Worm (Caenorhabditis elegans) whole organism, dauer: Measurements from ENCODE around the gene lips-12.

ENCODE experiments used
- unc-62 ChIP-seq: sonication (generic microtip); optimal IDR thresholded peaks from 2 replicates; lab custom pipeline; 2017; ENCODE audit warnings: missing biosample characterization, missing genetic modification reagents, missing genetic modification characterization

The lips-12 gene

ce11 chrII:1090743-1091142, 23.3 kb downstream of the lips-12 start:
- no peak for TF ChIP-seq unc-62

ce11 chrII:1088527-1089230, 25.4 kb downstream of the lips-12 start:
- no peak for TF ChIP-seq unc-62

ce11 chrII:1086479-1086878, 27.6 kb downstream of the lips-12 start:
- TF ChIP-seq unc-62 = no peak

- no peak for TF ChIP-seq unc-62
These were observed 28.5 kb downstream of the lips-12 start for ce11 chrII:1085546-1085945.

ce11 chrII:1084899-1085298, 29.1 kb downstream of the lips-12 start:
- TF ChIP-seq unc-62 = no peak

- TF ChIP-seq unc-62 = no peak
These were observed 31.2 kb downstream of the lips-12 start, which contains the start of gene K02E7.1 for ce11 chrII:1082859-1083258. TSS of gene K02E7.1 (plus strand) at chrII:1083159.

- no peak for TF ChIP-seq unc-62
These were observed 38.6 kb downstream of the lips-12 start, which contains the start of gene K02E7.11 for ce11 chrII:1075424-1075823. TSS of gene K02E7.11 (minus strand) at chrII:1075524.

DNA sequence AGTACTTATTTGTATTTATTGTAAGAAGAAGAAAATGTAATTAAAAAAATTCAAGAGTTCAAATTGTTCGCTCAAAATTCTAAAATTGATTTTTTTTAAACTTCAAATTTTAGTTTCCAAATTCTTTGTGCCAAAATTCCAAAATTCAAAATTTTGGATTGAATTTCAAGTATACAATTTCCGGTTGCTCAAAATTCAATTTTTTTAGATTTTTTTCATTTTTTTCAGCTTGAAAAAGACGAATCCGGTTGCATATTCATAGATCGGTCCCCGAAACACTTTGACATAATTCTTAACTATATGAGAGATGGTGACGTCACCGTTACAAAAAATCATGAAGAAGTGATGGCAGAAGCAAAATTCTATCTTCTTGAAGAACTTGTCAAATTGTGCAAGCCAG, 41.9 kb downstream of the lips-12 start, which contains the start of gene K02E7.4:
Gene K02E7.4, plus strand, starts transcription at position 301 of the 400 bp plus-strand sequence.
- TF ChIP-seq unc-62 = no peak

- TF ChIP-seq unc-62 = no peak
These were observed 42.6 kb downstream of the lips-12 start for ce11 chrII:1071432-1071831.

DNA sequence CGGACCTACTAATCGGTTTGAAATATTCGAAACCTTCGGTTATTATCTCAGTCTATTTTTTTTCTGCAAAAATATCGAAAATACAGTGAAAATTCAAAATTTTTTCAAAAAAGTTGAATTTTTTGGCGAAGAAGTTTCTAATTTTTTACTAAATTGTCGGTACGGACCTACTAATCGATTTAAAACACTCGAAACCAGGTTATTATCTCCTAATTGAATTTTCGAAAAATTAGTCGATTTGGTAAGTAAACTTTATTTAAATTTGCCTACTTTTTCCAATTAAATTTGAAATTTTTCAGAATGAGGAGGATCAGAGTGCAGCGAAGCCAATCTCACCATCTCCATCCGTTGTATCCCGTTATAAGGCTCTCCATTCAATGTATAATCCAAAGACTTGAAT, 43.2 kb downstream of the lips-12 start, which contains the start of gene K02E7.12:
Gene K02E7.12, plus strand, starts transcription at position 301 of the 400 bp plus-strand sequence.
- TF ChIP-seq unc-62 = no peak

ce11 chrII:1066907-1067306, 47.1 kb downstream of the lips-12 start, which contains the start of gene K02E7.10:
TSS of gene K02E7.10 (minus strand) at chrII:1067007.
- no peak for TF ChIP-seq unc-62

DNA sequence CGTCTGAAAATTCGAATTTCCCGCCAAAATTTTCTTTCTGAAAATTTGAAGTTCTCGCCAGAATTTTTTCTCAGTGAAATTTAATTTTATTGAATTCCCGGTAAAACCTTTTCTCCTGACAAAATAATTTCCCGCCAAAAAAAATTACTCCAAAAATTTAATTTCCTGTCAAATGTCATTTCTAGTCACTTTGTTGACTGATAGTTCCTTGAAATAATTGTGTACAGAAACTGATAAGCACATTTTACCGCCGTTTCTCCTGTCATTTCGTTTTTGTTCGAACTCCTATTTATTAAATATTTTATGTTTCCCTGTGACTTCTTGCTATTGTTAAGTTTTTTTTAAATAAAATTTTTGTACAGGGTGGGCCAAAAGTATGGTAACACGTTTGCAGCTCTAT, 50.1 kb downstream of the lips-12 start:
- TF ChIP-seq unc-62 = no peak
